Worm (Caenorhabditis elegans) whole organism, L4 larva: ENCODE measurements around the gene ZK1010.10.

Experiments used
- F26F4.8 ChIP-seq: fragments of 200-800 bp; sonication (Bioruptor generic); conservative IDR thresholded peaks from 2 replicates; pipeline ENCODE4 v1.3.6; 2022; ENCODE audit warnings: missing genetic modification characterization, missing compliant biosample characterization
- Y48G9A.11 ChIP-seq: fragments of 200-800 bp; sonication (Bioruptor generic); IDR thresholded peaks from 2 replicates; pipeline ENCODE4 v1.3.6; 2022; ENCODE audit warnings: missing genetic modification reagents, missing genetic modification characterization, missing compliant biosample characterization
- Y5F2A.4 ChIP-seq: fragments of 200-800 bp; sonication (Bioruptor generic); optimal IDR thresholded peaks from 2 replicates; lab custom pipeline; 2018; ENCODE audit warnings: mild to moderate bottlenecking, missing genetic modification characterization, missing compliant biosample characterization
- ZK337.2 ChIP-seq: fragments of 200-800 bp; sonication (Bioruptor generic); IDR thresholded peaks from 2 replicates; pipeline ENCODE4 v1.3.6; 2022; ENCODE audit warnings: missing genetic modification reagents, missing genetic modification characterization, missing compliant biosample characterization
- ZK546.5 ChIP-seq, 2 experiments: sonication (generic microtip); optimal IDR thresholded peaks; 2 replicates each; lab custom pipeline; 2017; ENCODE audit warnings: missing biosample characterization in 2 of 2, missing genetic modification characterization in 2 of 2
- aha-1 ChIP-seq: fragments of 150-350 bp; peaks from one replicate; lab custom pipeline; 2014; ENCODE audit warnings: missing biosample characterization, missing genetic modification characterization
- aly-2 ChIP-seq: sonication (generic microtip); optimal IDR thresholded peaks from 2 replicates; lab custom pipeline; 2018; ENCODE audit warnings: missing biosample characterization, missing genetic modification characterization
- ama-1 ChIP-seq: fragments of 150-350 bp; optimal IDR thresholded peaks from 2 replicates; lab custom pipeline; 2014; ENCODE audit warnings: inconsistent platforms, mixed read lengths
- attf-4 ChIP-seq: sonication (generic microtip); optimal IDR thresholded peaks from 3 replicates; lab custom pipeline; 2017; ENCODE audit warnings: missing biosample characterization, missing genetic modification characterization
- ceh-28 ChIP-seq: fragments of 150-350 bp; optimal IDR thresholded peaks from 2 replicates; lab custom pipeline; 2014; ENCODE audit warnings: missing biosample characterization, missing genetic modification reagents, missing genetic modification characterization
- ceh-32 ChIP-seq: sonication (generic microtip); optimal IDR thresholded peaks from 2 replicates; lab custom pipeline; 2016; ENCODE audit warnings: mild to moderate bottlenecking, missing genetic modification characterization, missing compliant biosample characterization; ENCODE audit not compliant: poor library complexity
- ceh-62 ChIP-seq: sonication (generic microtip); optimal IDR thresholded peaks from 2 replicates; lab custom pipeline; 2017; ENCODE audit warnings: missing biosample characterization, missing genetic modification characterization
- ctbp-1 ChIP-seq: fragments of 200-800 bp; sonication (Bioruptor generic); IDR thresholded peaks from 2 replicates; pipeline ENCODE4 v1.3.6; 2022; ENCODE audit warnings: missing genetic modification reagents, missing genetic modification characterization, missing compliant biosample characterization
- daf-12 ChIP-seq: fragments of 150-350 bp; optimal IDR thresholded peaks from 2 replicates; lab custom pipeline; 2014; ENCODE audit warnings: missing biosample characterization, missing genetic modification reagents, missing genetic modification characterization
- dmd-6 ChIP-seq: fragments of 200-800 bp; sonication (Bioruptor generic); IDR thresholded peaks from 2 replicates; pipeline ENCODE4 v1.3.6; 2022; ENCODE audit warnings: missing genetic modification reagents, missing genetic modification characterization, missing compliant biosample characterization
- dmd-8 ChIP-seq: fragments of 200-800 bp; sonication (Bioruptor generic); IDR thresholded peaks from 2 replicates; pipeline ENCODE4 v1.3.6; 2022; ENCODE audit warnings: missing genetic modification characterization, missing compliant biosample characterization
- dve-1 ChIP-seq: sonication (generic microtip); optimal IDR thresholded peaks from 2 replicates; lab custom pipeline; 2017; ENCODE audit warnings: antibody characterized with exemption, mild to moderate bottlenecking, missing genetic modification characterization, missing compliant biosample characterization; ENCODE audit not compliant: insufficient read depth
- egl-27 ChIP-seq: sonication (generic microtip); optimal IDR thresholded peaks from 3 replicates; lab custom pipeline; 2017; ENCODE audit warnings: missing biosample characterization, missing genetic modification reagents, missing genetic modification characterization
- egl-43 ChIP-seq: fragments of 200-800 bp; sonication (Bioruptor generic); IDR thresholded peaks from 2 replicates; pipeline ENCODE4 v1.3.6; 2022; ENCODE audit warnings: missing genetic modification reagents, missing genetic modification characterization, missing compliant biosample characterization
- fkh-10 ChIP-seq: fragments of 150-350 bp; optimal IDR thresholded peaks from 2 replicates; lab custom pipeline; 2014; ENCODE audit warnings: missing biosample characterization, missing genetic modification reagents, missing genetic modification characterization
- hlh-11 ChIP-seq: fragments of 200-800 bp; sonication (Bioruptor generic); optimal IDR thresholded peaks from 2 replicates; lab custom pipeline; 2018; ENCODE audit warnings: mild to moderate bottlenecking, missing genetic modification characterization, missing compliant biosample characterization
- lin-1 ChIP-seq: fragments of 200-800 bp; sonication (Bioruptor generic); IDR thresholded peaks from 2 replicates; pipeline ENCODE4 v1.3.6; 2022; ENCODE audit warnings: missing genetic modification reagents, missing genetic modification characterization, missing compliant biosample characterization
- lin-15B ChIP-seq: fragments of 150-350 bp; sonication (generic microtip); optimal IDR thresholded peaks from 3 replicates; lab custom pipeline; 2014; ENCODE audit warnings: missing biosample characterization, missing genetic modification characterization
- lin-29 ChIP-seq: fragments of 200-800 bp; sonication (Bioruptor generic); IDR thresholded peaks from 2 replicates; pipeline ENCODE4 v1.3.6; 2022; ENCODE audit warnings: missing genetic modification reagents, missing genetic modification characterization, missing compliant biosample characterization
- madf-9 ChIP-seq: fragments of 200-800 bp; sonication (Bioruptor generic); conservative IDR thresholded peaks from 2 replicates; pipeline ENCODE4 v1.3.6; 2022; ENCODE audit warnings: missing genetic modification reagents, missing genetic modification characterization, missing compliant biosample characterization
- mdt-29 ChIP-seq: fragments of 200-800 bp; sonication (Bioruptor generic); IDR thresholded peaks from 2 replicates; pipeline ENCODE4 v1.3.6; 2022; ENCODE audit warnings: missing genetic modification reagents, missing genetic modification characterization, missing compliant biosample characterization
- mep-1 ChIP-seq: fragments of 150-350 bp; sonication (generic microtip); optimal IDR thresholded peaks from 3 replicates; lab custom pipeline; 2014; ENCODE audit warnings: missing biosample characterization, missing genetic modification characterization
- mes-2 ChIP-seq: sonication (generic microtip); optimal IDR thresholded peaks from 2 replicates; lab custom pipeline; 2016; ENCODE audit warnings: missing genotype, mild to moderate bottlenecking, missing genetic modification characterization, missing compliant biosample characterization; ENCODE audit not compliant: poor library complexity, severe bottlenecking
- nhr-10 ChIP-seq: fragments of 150-350 bp; optimal IDR thresholded peaks from 2 replicates; lab custom pipeline; 2014; ENCODE audit warnings: missing biosample characterization, missing genetic modification characterization
- nhr-11 ChIP-seq: fragments of 150-350 bp; optimal IDR thresholded peaks from 2 replicates; lab custom pipeline; 2014; ENCODE audit warnings: missing biosample characterization, missing genetic modification characterization
- nhr-111 ChIP-seq: fragments of 200-800 bp; sonication (Bioruptor generic); optimal IDR thresholded peaks from 2 replicates; lab custom pipeline; 2018; ENCODE audit warnings: mild to moderate bottlenecking, missing genetic modification characterization, missing compliant biosample characterization
- nhr-42 ChIP-seq: fragments of 200-800 bp; sonication (Bioruptor generic); IDR thresholded peaks from 2 replicates; pipeline ENCODE4 v1.3.6; 2022; ENCODE audit warnings: missing genetic modification characterization, missing compliant biosample characterization
- nhr-6 ChIP-seq: fragments of 150-350 bp; optimal IDR thresholded peaks from 2 replicates; lab custom pipeline; 2014; ENCODE audit warnings: missing biosample characterization, missing genetic modification characterization
- nhr-76 ChIP-seq: fragments of 150-350 bp; optimal IDR thresholded peaks from 2 replicates; lab custom pipeline; 2014; ENCODE audit warnings: missing biosample characterization, missing genetic modification characterization
- nhr-77 ChIP-seq: fragments of 150-350 bp; optimal IDR thresholded peaks from 2 replicates; lab custom pipeline; 2014; ENCODE audit warnings: missing biosample characterization, missing genetic modification characterization
- pqm-1 ChIP-seq: sonication (generic microtip); optimal IDR thresholded peaks from 2 replicates; lab custom pipeline; 2017; ENCODE audit warnings: missing biosample characterization, missing genetic modification characterization
- rbr-2 ChIP-seq: sonication (generic microtip); optimal IDR thresholded peaks from 2 replicates; lab custom pipeline; 2016; ENCODE audit warnings: missing genotype, missing genetic modification characterization, missing compliant biosample characterization
- saeg-2 ChIP-seq: fragments of 200-800 bp; sonication (Bioruptor generic); IDR thresholded peaks from 2 replicates; pipeline ENCODE4 v1.3.6; 2022; ENCODE audit warnings: missing genetic modification reagents, missing genetic modification characterization, missing compliant biosample characterization
- snpc-1.2 ChIP-seq: fragments of 200-800 bp; sonication (Bioruptor generic); IDR thresholded peaks from 2 replicates; pipeline ENCODE4 v1.3.6; 2022; ENCODE audit warnings: missing genetic modification reagents, missing genetic modification characterization, missing compliant biosample characterization
- snpc-4 ChIP-seq: fragments of 150-350 bp; optimal IDR thresholded peaks from 2 replicates; lab custom pipeline; 2014; ENCODE audit warnings: missing biosample characterization, missing genetic modification characterization
- spr-1 ChIP-seq: sonication (generic microtip); optimal IDR thresholded peaks from 2 replicates; lab custom pipeline; 2016; ENCODE audit warnings: mild to moderate bottlenecking, missing genetic modification characterization, missing compliant biosample characterization
- tag-97 ChIP-seq: fragments of 200-800 bp; sonication (Bioruptor generic); IDR thresholded peaks from 2 replicates; pipeline ENCODE4 v1.3.6; 2022; ENCODE audit warnings: missing genetic modification characterization, missing compliant biosample characterization
- tra-1 ChIP-seq: fragments of 200-800 bp; sonication (Bioruptor generic); IDR thresholded peaks from 2 replicates; pipeline ENCODE4 v1.3.6; 2022; ENCODE audit warnings: missing genetic modification reagents, missing genetic modification characterization, missing compliant biosample characterization
- unc-62 ChIP-seq, 3 experiments: fragments of 150-350 bp in 1 of 3; sonication (generic microtip); optimal IDR thresholded peaks in 2 of 3; peaks in 1 of 3; 1 replicate in 1 of 3; 2 replicates in 2 of 3; lab custom pipeline; 2014 to 2017; ENCODE audit warnings: missing biosample characterization in 3 of 3, missing genetic modification characterization in 3 of 3, missing genetic modification reagents in 3 of 3, missing genotype in 1 of 3
- zfp-2 ChIP-seq: sonication (generic microtip); optimal IDR thresholded peaks from 2 replicates; lab custom pipeline; 2016; ENCODE audit warnings: mild to moderate bottlenecking, missing genetic modification characterization, missing compliant biosample characterization
- zip-11 ChIP-seq: fragments of 200-800 bp; sonication (Bioruptor generic); IDR thresholded peaks from 2 replicates; pipeline ENCODE4 v1.3.6; 2022; ENCODE audit warnings: missing genetic modification characterization, missing compliant biosample characterization
- ztf-11 ChIP-seq: fragments of 150-350 bp; optimal IDR thresholded peaks from 2 replicates; lab custom pipeline; 2014; ENCODE audit warnings: missing biosample characterization, missing genetic modification characterization
- ztf-7 ChIP-seq: fragments of 150-350 bp; optimal IDR thresholded peaks from 2 replicates; lab custom pipeline; 2014; ENCODE audit warnings: missing biosample characterization, missing genetic modification characterization

Gene ZK1010.10

ce11 chrIII:13030551-13030950 lies 28.4 kb downstream of the ZK1010.10 start, which contains the start of gene F14F7.7:
TSS of gene F14F7.7 (plus strand) at chrIII:13030904.
- TF ChIP-seq nhr-10 (tag; lab: Kevin White, UChicago): no peak
- TF ChIP-seq aha-1: peak; percentile 91

- TF ChIP-seq tag-97 (GFP tag; lab: Robert Waterston, UW): no peak
- no peak for TF ChIP-seq ztf-7 (tag; lab: Kevin White, UChicago)
- no peak for TF ChIP-seq tra-1 (GFP tag; lab: Robert Waterston, UW)
- no peak for TF ChIP-seq madf-9 (GFP tag; lab: Robert Waterston, UW)
- no peak for TF ChIP-seq daf-12 (tag; lab: Kevin White, UChicago)
Observed at ce11 chrIII:13031701-13032100, 29.5 kb downstream of the ZK1010.10 start, which contains the start of gene F14F7.5. TSS of gene F14F7.5 (plus strand) at chrIII:13032001.

DNA sequence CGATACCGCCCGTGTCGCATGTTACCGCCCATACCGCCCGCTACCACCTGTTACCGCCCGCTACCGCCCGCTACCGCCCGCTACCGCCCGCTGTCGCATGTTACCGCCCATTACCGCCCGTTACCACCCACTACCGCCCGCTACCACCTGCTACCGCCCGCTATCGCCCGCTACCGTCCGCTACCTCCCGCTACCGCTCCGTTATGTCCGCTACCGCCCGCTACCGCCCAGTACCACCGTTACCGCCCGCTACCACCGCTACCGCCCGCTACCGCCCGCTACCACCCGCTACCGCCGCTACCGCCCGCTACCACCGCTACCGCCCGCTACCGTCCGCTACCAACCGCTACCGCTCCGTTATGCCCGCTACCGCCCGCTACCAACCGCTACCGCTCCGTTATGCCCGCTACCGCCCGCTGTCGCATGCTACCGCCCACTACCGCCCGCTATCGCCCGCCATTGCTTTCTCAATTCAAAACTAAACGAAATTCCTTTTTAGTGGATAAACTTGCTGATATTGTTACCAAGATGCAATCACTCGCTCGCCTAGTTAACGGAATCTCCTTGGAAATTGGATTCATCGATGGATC lies 30.3 kb downstream of the ZK1010.10 start:
- no peak for TF ChIP-seq aly-2
- TF ChIP-seq nhr-77: no peak
- no peak for TF ChIP-seq hlh-11 (tag; lab: Kevin White, UChicago)
- no peak for TF ChIP-seq nhr-76 (tag; lab: Kevin White, UChicago)
- TF ChIP-seq lin-1 (GFP tag; lab: Robert Waterston, UW): no peak
- TF ChIP-seq ceh-28 (tag; lab: Kevin White, UChicago): no peak
- no peak for TF ChIP-seq nhr-42
- no peak for TF ChIP-seq lin-29 (GFP tag; lab: Robert Waterston, UW)
- TF ChIP-seq ceh-32 (tag; lab: Kevin White, UChicago): no peak
- no peak for TF ChIP-seq fkh-10 (GFP tag; lab: Kevin White, UChicago)
- TF ChIP-seq lin-15B (tag; lab: Kevin White, UChicago): no peak
- no peak for TF ChIP-seq mep-1 (tag; lab: Kevin White, UChicago)
- peak; percentile 80 for TF ChIP-seq aha-1
- no peak for TF ChIP-seq ztf-7 (tag; lab: Kevin White, UChicago)
- no peak for TF ChIP-seq nhr-11 (tag; lab: Kevin White, UChicago)
- TF ChIP-seq snpc-4: no peak
- no peak for TF ChIP-seq ZK337.2 (GFP tag; lab: Robert Waterston, UW)
- no peak for TF ChIP-seq ceh-62 (tag; lab: Kevin White, UChicago)
- 0 out of 2 replicates have a peak, but pooled peaks have one; percentile 20 for TF ChIP-seq snpc-1.2 (GFP tag; lab: Robert Waterston, UW)
- TF ChIP-seq ctbp-1 (GFP tag; lab: Robert Waterston, UW): no peak
- TF ChIP-seq attf-4 (tag; lab: Kevin White, UChicago): no peak
- TF ChIP-seq ztf-11 (tag; lab: Kevin White, UChicago): no peak
- no peak for TF ChIP-seq nhr-111 (GFP tag; lab: Kevin White, UChicago)
- no peak for TF ChIP-seq rbr-2 (tag; lab: Kevin White, UChicago)
- 0 out of 2 replicates have a peak, but pooled peaks have one; percentile 6 for TF ChIP-seq saeg-2
- no peak for TF ChIP-seq spr-1 (tag; lab: Kevin White, UChicago)
- no peak for TF ChIP-seq zip-11
- no peak for TF ChIP-seq dve-1 (tag; lab: Kevin White, UChicago)
- no peak for TF ChIP-seq nhr-6 (tag; lab: Kevin White, UChicago)
- no peak for TF ChIP-seq Y5F2A.4 (GFP tag; lab: Kevin White, UChicago)
- TF ChIP-seq dmd-8 (GFP tag; lab: Robert Waterston, UW): peak; percentile 68; the same call in 1 of the 2 replicates
- TF ChIP-seq zfp-2 (tag; lab: Kevin White, UChicago): no peak
- TF ChIP-seq mdt-29: no peak
- no peak for TF ChIP-seq unc-62 (GFP tag; optimal IDR thresholded peaks at IDR 0.05 in 1 of 2; lab: Kevin White, UChicago)
- TF ChIP-seq unc-62 (tag; optimal IDR thresholded peaks at IDR 0.05; lab: Kevin White, UChicago): no peak
- no peak for TF ChIP-seq F26F4.8 (GFP tag; lab: Robert Waterston, UW)
- TF ChIP-seq egl-27: no peak
- 0 out of 2 replicates have a peak, but pooled peaks have one; percentile 29 for TF ChIP-seq Y48G9A.11 (GFP tag; lab: Robert Waterston, UW)
- peak; percentile 60 for TF ChIP-seq egl-43 (GFP tag; lab: Robert Waterston, UW)
- no peak for TF ChIP-seq ZK546.5 (tag; optimal IDR thresholded peaks at IDR 0.05; lab: Kevin White, UChicago)
- no peak for TF ChIP-seq ama-1 (lab: Kevin White, UChicago)
- TF ChIP-seq dmd-6 (GFP tag; lab: Robert Waterston, UW): no peak
- no peak for TF ChIP-seq mes-2 (tag; lab: Kevin White, UChicago)
- TF ChIP-seq pqm-1: no peak
